Worm (Caenorhabditis elegans) whole organism, L1 larva: Measurements from ENCODE around the gene dao-3.

Source experiments
- nhr-85 ChIP-seq: sonication (generic microtip); peaks from one replicate; lab custom pipeline; 2016; ENCODE audit warnings: missing genetic modification characterization, inconsistent platforms, missing compliant biosample characterization
- snpc-4 ChIP-seq: fragments of 150-350 bp; optimal IDR thresholded peaks from 2 replicates; lab custom pipeline; 2014; ENCODE audit warnings: missing biosample characterization, missing genetic modification characterization
- snu-23 ChIP-seq: sonication (generic microtip); optimal IDR thresholded peaks from 2 replicates; lab custom pipeline; 2016; ENCODE audit warnings: missing genetic modification characterization, missing compliant biosample characterization
- unc-86 ChIP-seq: sonication (generic microtip); optimal IDR thresholded peaks from 2 replicates; lab custom pipeline; 2016; ENCODE audit warnings: missing genetic modification characterization, missing compliant biosample characterization
- ztf-11 ChIP-seq, 2 experiments: sonication (generic microtip); optimal IDR thresholded peaks; 2 replicates each; lab custom pipeline; 2016 to 2017; ENCODE audit warnings: missing genetic modification characterization in 2 of 2, missing biosample characterization in 1 of 2, missing compliant biosample characterization in 1 of 2

ce11 chrX:8103899-8104298, 17.5 kb upstream of the dao-3 start, which contains the start of gene K07E3.2:
- TF ChIP-seq ztf-11 (tag; optimal IDR thresholded peaks at IDR 0.05; lab: Kevin White, UChicago) (no peak), snpc-4 (no peak), nhr-85 (tag; lab: Kevin White, UChicago) (no peak), unc-86 (no peak), snu-23 (GFP tag; lab: Kevin White, UChicago) (peak; percentile 47)
